Worm (Caenorhabditis elegans) whole organism, mixed stage, embryonic: ENCODE results near the gene K01D12.20.

Source experiments
- M03D4.4 ChIP-seq: sonication (generic microtip); optimal IDR thresholded peaks from 2 replicates; lab custom pipeline; 2017; ENCODE audit warnings: mild to moderate bottlenecking, missing genetic modification characterization, missing compliant biosample characterization
- bed-3 ChIP-seq: fragments of 200-800 bp; sonication (Bioruptor generic); optimal IDR thresholded peaks from 3 replicates; lab custom pipeline; 2018; ENCODE audit warnings: mild to moderate bottlenecking, missing genetic modification characterization, moderate library complexity, missing compliant biosample characterization
- blmp-1 ChIP-seq: fragments of 150-350 bp; optimal IDR thresholded peaks from 2 replicates; lab custom pipeline; 2014; ENCODE audit warnings: missing biosample characterization, missing genetic modification characterization
- ceh-39 ChIP-seq: fragments of 150-350 bp; optimal IDR thresholded peaks from 2 replicates; lab custom pipeline; 2014; ENCODE audit warnings: missing biosample characterization, missing genetic modification characterization
- ceh-43 ChIP-seq: fragments of 200-800 bp; sonication (Bioruptor generic); optimal IDR thresholded peaks from 2 replicates; lab custom pipeline; 2018; ENCODE audit warnings: mild to moderate bottlenecking, missing genetic modification characterization, moderate library complexity, missing compliant biosample characterization
- ceh-83 ChIP-seq: fragments of 200-800 bp; sonication (Bioruptor generic); optimal IDR thresholded peaks from 2 replicates; lab custom pipeline; 2018; ENCODE audit warnings: mild to moderate bottlenecking, missing genetic modification characterization, missing compliant biosample characterization
- ces-1 ChIP-seq: fragments of 150-350 bp; optimal IDR thresholded peaks from 2 replicates; lab custom pipeline; 2014; ENCODE audit warnings: missing biosample characterization, missing genetic modification reagents, missing genetic modification characterization
- cnd-1 ChIP-seq: fragments of 200-800 bp; sonication (Bioruptor generic); optimal IDR thresholded peaks from 2 replicates; lab custom pipeline; 2018; ENCODE audit warnings: mild to moderate bottlenecking, missing genetic modification characterization, missing compliant biosample characterization
- drap-1 ChIP-seq: fragments of 200-800 bp; sonication (Bioruptor generic); optimal IDR thresholded peaks from 3 replicates; lab custom pipeline; 2018; ENCODE audit warnings: mild to moderate bottlenecking, missing genetic modification characterization, missing compliant biosample characterization
- elt-1 ChIP-seq: sonication (generic microtip); optimal IDR thresholded peaks from 2 replicates; lab custom pipeline; 2017; ENCODE audit warnings: missing genetic modification characterization, mild to moderate bottlenecking, missing compliant biosample characterization, antibody characterized with exemption, moderate library complexity, borderline replicate concordance; ENCODE audit not compliant: insufficient read depth
- elt-3 ChIP-seq: fragments of 150-350 bp; optimal IDR thresholded peaks from 2 replicates; lab custom pipeline; 2014; ENCODE audit warnings: missing biosample characterization, missing genetic modification characterization
- ham-2 ChIP-seq: fragments of 200-800 bp; sonication (Bioruptor generic); optimal IDR thresholded peaks from 2 replicates; lab custom pipeline; 2018; ENCODE audit warnings: mild to moderate bottlenecking, missing genetic modification characterization, missing compliant biosample characterization
- hlh-1 ChIP-seq: fragments of 150-350 bp; optimal IDR thresholded peaks from 2 replicates; lab custom pipeline; 2014; ENCODE audit warnings: missing biosample characterization, missing genetic modification reagents, missing genetic modification characterization
- lin-13 ChIP-seq: fragments of 150-350 bp; optimal IDR thresholded peaks from 2 replicates; lab custom pipeline; 2014; ENCODE audit warnings: missing biosample characterization, missing genetic modification characterization
- lin-32 ChIP-seq: fragments of 200-800 bp; sonication (Bioruptor generic); optimal IDR thresholded peaks from 2 replicates; lab custom pipeline; 2018; ENCODE audit warnings: mild to moderate bottlenecking, missing genetic modification characterization, missing compliant biosample characterization
- lsy-2 ChIP-seq: fragments of 150-350 bp; optimal IDR thresholded peaks from 2 replicates; lab custom pipeline; 2014; ENCODE audit warnings: missing biosample characterization, missing genetic modification characterization
- mab-5 ChIP-seq: fragments of 150-350 bp; optimal IDR thresholded peaks from 2 replicates; lab custom pipeline; 2014; ENCODE audit warnings: missing biosample characterization, missing genetic modification characterization
- mep-1 ChIP-seq: fragments of 150-350 bp; optimal IDR thresholded peaks from 2 replicates; lab custom pipeline; 2017; ENCODE audit warnings: missing biosample characterization, missing genetic modification reagents, missing genetic modification characterization, inconsistent platforms
- mls-2 ChIP-seq: sonication (generic microtip); optimal IDR thresholded peaks from 2 replicates; lab custom pipeline; 2016; ENCODE audit warnings: mild to moderate bottlenecking, missing genetic modification characterization, moderate library complexity, missing compliant biosample characterization
- nhr-12 ChIP-seq: fragments of 150-350 bp; optimal IDR thresholded peaks from 2 replicates; lab custom pipeline; 2014; ENCODE audit warnings: missing biosample characterization, missing genetic modification characterization
- nhr-2 ChIP-seq: fragments of 150-350 bp; optimal IDR thresholded peaks from 2 replicates; lab custom pipeline; 2014; ENCODE audit warnings: missing biosample characterization, missing genetic modification characterization
- nhr-237 ChIP-seq: fragments of 150-350 bp; optimal IDR thresholded peaks from 2 replicates; lab custom pipeline; 2014; ENCODE audit warnings: missing biosample characterization, missing genetic modification characterization
- snpc-4 ChIP-seq: fragments of 150-350 bp; optimal IDR thresholded peaks from 2 replicates; lab custom pipeline; 2014; ENCODE audit warnings: missing biosample characterization, missing genetic modification characterization
- tbx-8 ChIP-seq: fragments of 200-800 bp; sonication (Bioruptor generic); optimal IDR thresholded peaks from 2 replicates; lab custom pipeline; 2018; ENCODE audit warnings: mild to moderate bottlenecking, missing genetic modification characterization, moderate library complexity, missing compliant biosample characterization
- unc-120 ChIP-seq: sonication (generic microtip); optimal IDR thresholded peaks from 2 replicates; lab custom pipeline; 2017; ENCODE audit warnings: missing genetic modification characterization, missing compliant biosample characterization; ENCODE audit not compliant: poor library complexity, severe bottlenecking
- unc-39 ChIP-seq: fragments of 150-350 bp; optimal IDR thresholded peaks from 2 replicates; lab custom pipeline; 2014; ENCODE audit warnings: missing biosample characterization, missing genetic modification characterization
- unc-62 ChIP-seq: fragments of 150-350 bp; optimal IDR thresholded peaks from 2 replicates; lab custom pipeline; 2014; ENCODE audit warnings: missing biosample characterization, missing genetic modification reagents, missing genetic modification characterization
- zip-8 ChIP-seq: fragments of 150-350 bp; optimal IDR thresholded peaks from 2 replicates; lab custom pipeline; 2014; ENCODE audit warnings: missing biosample characterization, missing genetic modification characterization
- ztf-11 ChIP-seq: fragments of 150-350 bp; optimal IDR thresholded peaks from 2 replicates; lab custom pipeline; 2014; ENCODE audit warnings: missing biosample characterization, missing genetic modification characterization

K01D12.20 gene

ce11 chrV:12400677-12401236 is at the start of gene K01D12.20, which contains the start of gene miga-1:
TSS of gene K01D12.20 (minus strand) at chrV:12400814.
TSS of gene miga-1 (minus strand) at chrV:12400859.
- TF ChIP-seq ces-1 (GFP tag; lab: Kevin White, UChicago) (no peak), ham-2 (no peak), nhr-12 (tag; lab: Kevin White, UChicago) (no peak), zip-8 (peak; percentile 71)

- TF ChIP-seq mab-5 (tag; lab: Kevin White, UChicago) (no peak), zip-8 (no peak), blmp-1 (tag; lab: Kevin White, UChicago) (no peak), mep-1 (no peak), M03D4.4 (no peak), elt-3 (tag; lab: Kevin White, UChicago) (no peak), nhr-2 (tag; lab: Kevin White, UChicago) (no peak), drap-1 (GFP tag; lab: Kevin White, UChicago) (no peak), ceh-83 (GFP tag; lab: Kevin White, UChicago) (no peak), snpc-4 (no peak), ham-2 (no peak), ceh-39 (tag; lab: Kevin White, UChicago) (no peak), nhr-237 (no peak), lin-32 (GFP tag; lab: Kevin White, UChicago) (no peak)
Observed at ce11 chrV:12449902-12450301, 49.3 kb upstream of the K01D12.20 start, which contains the start of gene C54D10.10. TSS of gene C54D10.10 (minus strand) at chrV:12450002.

- TF ChIP-seq drap-1 (GFP tag; lab: Kevin White, UChicago) = no peak
- no peak for TF ChIP-seq lin-13
- TF ChIP-seq ces-1 (GFP tag; lab: Kevin White, UChicago) = no peak
- no peak for TF ChIP-seq mab-5 (tag; lab: Kevin White, UChicago)
- TF ChIP-seq mep-1 = no peak
- TF ChIP-seq ztf-11 (tag; lab: Kevin White, UChicago) = no peak
- TF ChIP-seq elt-3 (tag; lab: Kevin White, UChicago) = no peak
Observed at ce11 chrV:12446895-12447294, 46.3 kb upstream of the K01D12.20 start, which contains the start of the genes pals-38 and C54D10.9. TSS of gene pals-38 (minus strand) at chrV:12446995. TSS of gene C54D10.9 (plus strand) at chrV:12447153.

- TF ChIP-seq blmp-1 (tag; lab: Kevin White, UChicago) = no peak
- no peak for TF ChIP-seq M03D4.4
- TF ChIP-seq unc-62 (GFP tag; lab: Kevin White, UChicago) = no peak
- TF ChIP-seq nhr-237 = no peak
- TF ChIP-seq nhr-2 (tag; lab: Kevin White, UChicago) = no peak
- no peak for TF ChIP-seq mep-1
- no peak for TF ChIP-seq zip-8
- TF ChIP-seq lsy-2 (tag; lab: Kevin White, UChicago) = no peak
- TF ChIP-seq elt-1 (tag; lab: Kevin White, UChicago) = no peak
- TF ChIP-seq ztf-11 (tag; lab: Kevin White, UChicago) = no peak
- no peak for TF ChIP-seq hlh-1
- no peak for TF ChIP-seq unc-39
- TF ChIP-seq ceh-39 (tag; lab: Kevin White, UChicago) = no peak
- TF ChIP-seq, all 35 proteins: peak for 0
Observed at ce11 chrV:12443754-12444153, 43.1 kb upstream of the K01D12.20 start, which contains the start of gene pals-39. TSS of gene pals-39 (minus strand) at chrV:12443854.

ce11 chrV:12441420-12441819 is 40.8 kb upstream of the K01D12.20 start, which contains the start of gene pals-37:
TSS of gene pals-37 (minus strand) at chrV:12441520.
- no peak for TF ChIP-seq mls-2 (tag; lab: Kevin White, UChicago)
- TF ChIP-seq tbx-8 (GFP tag; lab: Kevin White, UChicago) = no peak
- no peak for TF ChIP-seq elt-3 (tag; lab: Kevin White, UChicago)
- TF ChIP-seq unc-120 (tag; lab: Kevin White, UChicago) = no peak
- no peak for TF ChIP-seq ceh-43 (GFP tag; lab: Kevin White, UChicago)
- TF ChIP-seq drap-1 (GFP tag; lab: Kevin White, UChicago) = no peak
- TF ChIP-seq cnd-1 (tag; lab: Kevin White, UChicago) = no peak
- no peak for TF ChIP-seq unc-39
- no peak for TF ChIP-seq lsy-2 (tag; lab: Kevin White, UChicago)
- no peak for TF ChIP-seq ceh-83 (GFP tag; lab: Kevin White, UChicago)
- TF ChIP-seq ceh-39 (tag; lab: Kevin White, UChicago) = no peak
- no peak for TF ChIP-seq bed-3 (GFP tag; lab: Kevin White, UChicago)
- no peak for TF ChIP-seq ztf-11 (tag; lab: Kevin White, UChicago)
- no peak for TF ChIP-seq ces-1 (GFP tag; lab: Kevin White, UChicago)
- TF ChIP-seq nhr-237 = no peak
- TF ChIP-seq M03D4.4 = no peak
